Fruit fly (Drosophila melanogaster): ENCODE data around the gene CG12379.

Gene CG12379

dm6 chrX:15733995-15734394, at the start of gene CG12379, which contains the start of gene MagR:
TSS of gene CG12379 (minus strand) at chrX:15733996.
TSS of gene MagR (plus strand) at chrX:15734270.
- TF ChIP-seq tj (GFP tag; optimal IDR thresholded peaks at IDR 0.05) = peak; percentile 51
- TF ChIP-seq toe (GFP tag; optimal IDR thresholded peaks at IDR 0.05) = peak; percentile 87
- peak; percentile 53 for TF ChIP-seq CG14711 (tag; optimal IDR thresholded peaks at IDR 0.05)
- TF ChIP-seq cnc (optimal IDR thresholded peaks at IDR 0.05) = no peak
- TF ChIP-seq CG11617 (GFP tag; optimal IDR thresholded peaks at IDR 0.05) = peak; percentile 71
- peak; percentile 90 for TF ChIP-seq CG1620 (GFP tag; optimal IDR thresholded peaks at IDR 0.05)
- peak; percentile 26 for TF ChIP-seq CG33017 (tag; optimal IDR thresholded peaks at IDR 0.05)
- TF ChIP-seq kay (GFP tag; ENCODE audit: borderline replicate concordance) = no peak
- TF ChIP-seq pad (GFP tag; optimal IDR thresholded peaks at IDR 0.05) = peak; percentile 57
- peak; percentile 44 for TF ChIP-seq ovo (GFP tag; optimal IDR thresholded peaks at IDR 0.05)
- TF ChIP-seq Crg-1 (GFP tag; optimal IDR thresholded peaks at IDR 0.05) = peak; percentile 77
- no peak for TF ChIP-seq CG5204 (GFP tag; optimal IDR thresholded peaks at IDR 0.05)
- peak; percentile 69 for TF ChIP-seq CG7101 (tag; optimal IDR thresholded peaks at IDR 0.05)
- peak; percentile 87 for TF ChIP-seq Mnt (GFP tag; optimal IDR thresholded peaks at IDR 0.05)
- TF ChIP-seq bab1 (GFP tag; optimal IDR thresholded peaks at IDR 0.05) = peak; percentile 65
- no peak for TF ChIP-seq Clk (GFP tag; optimal IDR thresholded peaks at IDR 0.05)
- no peak for TF ChIP-seq Hr96 (GFP tag; optimal IDR thresholded peaks at IDR 0.05)
- no peak for TF ChIP-seq cic (GFP tag; optimal IDR thresholded peaks at IDR 0.05)
- TF ChIP-seq CG7045 (GFP tag; optimal IDR thresholded peaks at IDR 0.05) = peak; percentile 41
- TF ChIP-seq CG12768 (GFP tag; optimal IDR thresholded peaks at IDR 0.05) = peak; percentile 38

- no peak for TF ChIP-seq CG1620 (GFP tag; optimal IDR thresholded peaks at IDR 0.05)
These were observed 45.0 kb upstream of the CG12379 start, which contains the start of gene CG43673 for dm6 chrX:15778846-15779245. TSS of gene CG43673 (plus strand) at chrX:15779146.

- TF ChIP-seq cic (GFP tag; optimal IDR thresholded peaks at IDR 0.05) (no peak), CG11617 (GFP tag; optimal IDR thresholded peaks at IDR 0.05) (no peak), pad (GFP tag; optimal IDR thresholded peaks at IDR 0.05) (no peak), Mnt (GFP tag; optimal IDR thresholded peaks at IDR 0.05) (no peak), ovo (GFP tag; optimal IDR thresholded peaks at IDR 0.05) (no peak), CG5204 (GFP tag; optimal IDR thresholded peaks at IDR 0.05) (no peak), CG7045 (GFP tag; optimal IDR thresholded peaks at IDR 0.05) (no peak), toe (GFP tag; optimal IDR thresholded peaks at IDR 0.05) (no peak), Crg-1 (GFP tag; optimal IDR thresholded peaks at IDR 0.05) (no peak), Clk (GFP tag; optimal IDR thresholded peaks at IDR 0.05) (no peak), bab1 (GFP tag; optimal IDR thresholded peaks at IDR 0.05) (no peak), tj (GFP tag; optimal IDR thresholded peaks at IDR 0.05) (no peak), kay (GFP tag; ENCODE audit: borderline replicate concordance) (no peak), CG33017 (tag; optimal IDR thresholded peaks at IDR 0.05) (no peak)
These were observed 38.9 kb upstream of the CG12379 start, which contains the start of gene CG43672 for dm6 chrX:15772663-15773062. TSS of gene CG43672 (plus strand) at chrX:15772963.

DNA sequence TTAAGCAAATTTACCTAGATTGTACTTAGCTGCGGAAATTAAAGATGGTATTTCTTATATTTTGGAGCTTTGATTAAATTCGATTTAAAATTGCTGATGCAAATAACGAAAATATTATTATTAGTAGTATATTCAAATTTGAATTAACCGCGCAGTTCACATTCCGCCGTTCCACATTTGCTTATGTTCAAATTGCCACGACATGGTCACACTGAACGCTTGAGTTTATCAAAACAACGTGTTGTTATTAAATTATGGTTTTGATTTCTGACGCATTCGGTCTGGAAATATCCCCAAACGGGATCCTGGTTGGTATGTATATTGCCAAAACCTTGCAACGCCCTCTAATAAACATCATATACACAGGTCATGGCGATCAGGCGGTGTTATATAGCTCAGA, 35.7 kb upstream of the CG12379 start, which contains the start of gene CG33172:
Gene CG33172, plus strand, starts transcription at position 208 of the 400 bp plus-strand sequence.
- no peak for TF ChIP-seq CG1620 (GFP tag; optimal IDR thresholded peaks at IDR 0.05)
- TF ChIP-seq CG33017 (tag; optimal IDR thresholded peaks at IDR 0.05) = no peak
- TF ChIP-seq cnc (optimal IDR thresholded peaks at IDR 0.05) = no peak
- TF ChIP-seq CG5204 (GFP tag; optimal IDR thresholded peaks at IDR 0.05) = no peak
- no peak for TF ChIP-seq CG7045 (GFP tag; optimal IDR thresholded peaks at IDR 0.05)
- TF ChIP-seq tj (GFP tag; optimal IDR thresholded peaks at IDR 0.05) = no peak
- TF ChIP-seq Hr96 (GFP tag; optimal IDR thresholded peaks at IDR 0.05) = no peak
- TF ChIP-seq kay (GFP tag; ENCODE audit: borderline replicate concordance) = no peak
- TF ChIP-seq Clk (GFP tag; optimal IDR thresholded peaks at IDR 0.05) = no peak
- no peak for TF ChIP-seq pad (GFP tag; optimal IDR thresholded peaks at IDR 0.05)

dm6 chrX:15766395-15766866, 32.6 kb upstream of the CG12379 start, which contains the start of gene CG8952:
TSS of gene CG8952 (minus strand) at chrX:15766445.
- TF ChIP-seq cnc (optimal IDR thresholded peaks at IDR 0.05) (no peak), kay (GFP tag; ENCODE audit: borderline replicate concordance) (peak; percentile 50)

DNA sequence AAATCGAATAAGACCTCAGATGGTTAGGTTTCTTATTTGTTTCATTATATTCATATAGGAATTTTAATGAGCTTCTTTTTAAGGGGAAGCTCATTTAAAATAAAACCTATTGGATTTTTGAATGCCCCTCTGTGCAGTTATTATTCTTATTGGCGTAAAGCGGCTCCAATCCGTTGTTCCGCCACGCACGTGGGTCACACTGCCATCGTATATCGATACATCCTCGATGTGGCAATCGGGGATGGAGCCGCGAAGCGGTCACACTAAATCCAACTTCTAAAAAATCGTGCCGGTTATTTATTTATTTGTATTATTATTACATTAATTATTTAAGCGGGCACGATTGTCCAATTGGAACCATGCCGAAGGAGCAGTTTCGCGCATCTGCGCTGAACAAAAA, 28.9 kb upstream of the CG12379 start, which contains the start of gene Polr3A:
Gene Polr3A, plus strand, starts transcription at position 234 of the 400 bp plus-strand sequence.
- TF ChIP-seq bab1 (GFP tag; optimal IDR thresholded peaks at IDR 0.05) = peak; percentile 48
- TF ChIP-seq CG7101 (tag; optimal IDR thresholded peaks at IDR 0.05) = no peak
- TF ChIP-seq cic (GFP tag; optimal IDR thresholded peaks at IDR 0.05) = no peak
- TF ChIP-seq pad (GFP tag; optimal IDR thresholded peaks at IDR 0.05) = no peak
- no peak for TF ChIP-seq ovo (GFP tag; optimal IDR thresholded peaks at IDR 0.05)
- no peak for TF ChIP-seq CG11617 (GFP tag; optimal IDR thresholded peaks at IDR 0.05)
- no peak for TF ChIP-seq CG7045 (GFP tag; optimal IDR thresholded peaks at IDR 0.05)
- no peak for TF ChIP-seq Clk (GFP tag; optimal IDR thresholded peaks at IDR 0.05)
- TF ChIP-seq Crg-1 (GFP tag; optimal IDR thresholded peaks at IDR 0.05) = no peak
- TF ChIP-seq CG14711 (tag; optimal IDR thresholded peaks at IDR 0.05) = no peak
- no peak for TF ChIP-seq CG1620 (GFP tag; optimal IDR thresholded peaks at IDR 0.05)
- peak; percentile 92 for TF ChIP-seq Mnt (GFP tag; optimal IDR thresholded peaks at IDR 0.05)
- no peak for TF ChIP-seq cnc (optimal IDR thresholded peaks at IDR 0.05)
- no peak for TF ChIP-seq tj (GFP tag; optimal IDR thresholded peaks at IDR 0.05)

- TF ChIP-seq Mnt (GFP tag; optimal IDR thresholded peaks at IDR 0.05) (peak; percentile 23), kay (GFP tag; ENCODE audit: borderline replicate concordance) (peak; percentile 45), Hr96 (GFP tag; optimal IDR thresholded peaks at IDR 0.05) (no peak)
These were observed 27.5 kb upstream of the CG12379 start for dm6 chrX:15761298-15761640.

Measured in whole organism, adult.